Fruit fly (Drosophila melanogaster): ENCODE measurements around the gene pira.

Gene pira

dm6 chrX:12734710-12735462 is 28.5 kb downstream of the pira start:
- no peak for TF ChIP-seq h (optimal IDR thresholded peaks at IDR 0.05)
- TF ChIP-seq psq (optimal IDR thresholded peaks at IDR 0.05): peak; percentile 94
- TF ChIP-seq Myc (optimal IDR thresholded peaks at IDR 0.05): no peak

- no peak for TF ChIP-seq Myc (optimal IDR thresholded peaks at IDR 0.05)
- no peak for TF ChIP-seq psq (optimal IDR thresholded peaks at IDR 0.05)
- TF ChIP-seq h (optimal IDR thresholded peaks at IDR 0.05): no peak
- no peak for TF ChIP-seq ttk (optimal IDR thresholded peaks at IDR 0.05)
- no peak for TF ChIP-seq insv (optimal IDR thresholded peaks at IDR 0.05)
- no peak for TF ChIP-seq Sin3A (optimal IDR thresholded peaks at IDR 0.05)
Measured at dm6 chrX:12734354-12734709, 29.1 kb downstream of the pira start.

- TF ChIP-seq Sin3A (optimal IDR thresholded peaks at IDR 0.05) (no peak), ttk (optimal IDR thresholded peaks at IDR 0.05) (no peak), insv (optimal IDR thresholded peaks at IDR 0.05) (no peak), psq (optimal IDR thresholded peaks at IDR 0.05) (no peak), h (optimal IDR thresholded peaks at IDR 0.05) (no peak), Myc (optimal IDR thresholded peaks at IDR 0.05) (no peak)
Measured at dm6 chrX:12733770-12734189, 29.6 kb downstream of the pira start.

- TF ChIP-seq Myc (optimal IDR thresholded peaks at IDR 0.05) (no peak), insv (optimal IDR thresholded peaks at IDR 0.05) (no peak), psq (optimal IDR thresholded peaks at IDR 0.05) (no peak), ttk (optimal IDR thresholded peaks at IDR 0.05) (no peak), Sin3A (optimal IDR thresholded peaks at IDR 0.05) (no peak), h (optimal IDR thresholded peaks at IDR 0.05) (no peak)
Measured at dm6 chrX:12732486-12732885, 30.9 kb downstream of the pira start.

- TF ChIP-seq Myc (optimal IDR thresholded peaks at IDR 0.05) (no peak), insv (optimal IDR thresholded peaks at IDR 0.05) (no peak), Sin3A (optimal IDR thresholded peaks at IDR 0.05) (no peak), h (optimal IDR thresholded peaks at IDR 0.05) (no peak), psq (optimal IDR thresholded peaks at IDR 0.05) (no peak), ttk (optimal IDR thresholded peaks at IDR 0.05) (no peak)
Measured at dm6 chrX:12731077-12731476, 32.3 kb downstream of the pira start.

dm6 chrX:12727642-12728228 is 35.7 kb downstream of the pira start:
- no peak for TF ChIP-seq insv (optimal IDR thresholded peaks at IDR 0.05)
- TF ChIP-seq Sin3A (optimal IDR thresholded peaks at IDR 0.05): no peak
- TF ChIP-seq psq (optimal IDR thresholded peaks at IDR 0.05): no peak
- no peak for TF ChIP-seq h (optimal IDR thresholded peaks at IDR 0.05)
- TF ChIP-seq Myc (optimal IDR thresholded peaks at IDR 0.05): no peak
- no peak for TF ChIP-seq ttk (optimal IDR thresholded peaks at IDR 0.05)

dm6 chrX:12725187-12725919 is 38.1 kb downstream of the pira start:
- TF ChIP-seq Sin3A (optimal IDR thresholded peaks at IDR 0.05): no peak
- TF ChIP-seq h (optimal IDR thresholded peaks at IDR 0.05): no peak
- TF ChIP-seq ttk (optimal IDR thresholded peaks at IDR 0.05): no peak
- no peak for TF ChIP-seq psq (optimal IDR thresholded peaks at IDR 0.05)
- no peak for TF ChIP-seq insv (optimal IDR thresholded peaks at IDR 0.05)
- TF ChIP-seq Myc (optimal IDR thresholded peaks at IDR 0.05): no peak

- TF ChIP-seq ttk (optimal IDR thresholded peaks at IDR 0.05) (no peak), insv (optimal IDR thresholded peaks at IDR 0.05) (no peak), psq (optimal IDR thresholded peaks at IDR 0.05) (no peak), h (optimal IDR thresholded peaks at IDR 0.05) (no peak), Myc (optimal IDR thresholded peaks at IDR 0.05) (no peak), Sin3A (optimal IDR thresholded peaks at IDR 0.05) (no peak)
Measured at dm6 chrX:12724287-12725186, 38.9 kb downstream of the pira start.

dm6 chrX:12723332-12723731 is 40.1 kb downstream of the pira start:
- no peak for TF ChIP-seq psq (optimal IDR thresholded peaks at IDR 0.05)
- TF ChIP-seq Sin3A (optimal IDR thresholded peaks at IDR 0.05): no peak
- no peak for TF ChIP-seq Myc (optimal IDR thresholded peaks at IDR 0.05)
- TF ChIP-seq insv (optimal IDR thresholded peaks at IDR 0.05): no peak
- no peak for TF ChIP-seq ttk (optimal IDR thresholded peaks at IDR 0.05)
- no peak for TF ChIP-seq h (optimal IDR thresholded peaks at IDR 0.05)

dm6 chrX:12722009-12722408 is 41.4 kb downstream of the pira start:
- TF ChIP-seq ttk (optimal IDR thresholded peaks at IDR 0.05): no peak
- TF ChIP-seq Sin3A (optimal IDR thresholded peaks at IDR 0.05): no peak
- no peak for TF ChIP-seq h (optimal IDR thresholded peaks at IDR 0.05)
- no peak for TF ChIP-seq psq (optimal IDR thresholded peaks at IDR 0.05)
- TF ChIP-seq insv (optimal IDR thresholded peaks at IDR 0.05): no peak
- no peak for TF ChIP-seq Myc (optimal IDR thresholded peaks at IDR 0.05)

dm6 chrX:12721111-12721869 is 42.1 kb downstream of the pira start:
- TF ChIP-seq insv (optimal IDR thresholded peaks at IDR 0.05) (no peak), Myc (optimal IDR thresholded peaks at IDR 0.05) (no peak), psq (optimal IDR thresholded peaks at IDR 0.05) (no peak), ttk (optimal IDR thresholded peaks at IDR 0.05) (no peak), h (optimal IDR thresholded peaks at IDR 0.05) (no peak), Sin3A (optimal IDR thresholded peaks at IDR 0.05) (no peak)

Data from Kc167 (cell line).